Comparison of ENCODE assay signal across 2 worm cellular contexts in the genomic region with DNA sequence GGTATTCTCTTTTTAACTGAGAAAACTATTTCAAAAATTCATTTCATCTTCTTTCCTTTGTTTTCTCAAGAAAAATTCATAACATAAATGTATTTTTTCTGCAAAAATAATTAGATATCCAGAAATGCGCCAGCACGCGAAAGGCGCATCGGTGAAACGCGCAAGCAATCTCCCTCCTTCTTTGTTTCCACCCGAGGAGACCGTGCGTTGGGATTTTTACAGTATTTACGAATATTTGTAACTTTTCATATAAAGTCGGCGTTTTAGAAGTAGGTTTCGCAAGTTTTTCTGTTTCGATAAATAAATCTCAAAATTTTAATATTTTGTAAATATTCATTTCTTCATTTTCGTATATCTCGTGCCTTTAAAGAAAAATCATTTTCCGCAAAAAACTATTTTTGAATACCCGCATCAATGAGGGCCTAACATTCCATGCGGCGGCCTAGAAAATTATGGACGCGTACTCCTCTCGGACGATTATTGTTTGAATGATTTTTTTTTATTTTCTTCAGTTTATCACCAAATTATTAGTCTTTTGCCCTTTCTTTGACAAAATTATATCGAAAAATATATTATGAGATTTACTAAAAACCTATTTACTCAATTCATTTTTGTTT.
TF ChIP-seq lines count a peak whose summit lies in the region.

Gene ssup-72 (plus strand): TSS at position 181 of the 617 bp plus-strand sequence.

TF ChIP-seq in whole organism, L1 larva, 84 proteins besides CTCF, POLR2A, EP300 and RAD21 (continued from another document and continues in another):
- TF ChIP-seq mab-9 (GFP tag; IDR thresholded peaks at IDR 0.05; lab: Robert Waterston, UW) (peak; percentile 69), irx-1 (tag; optimal IDR thresholded peaks at IDR 0.05; lab: Kevin White, UChicago) (peak; percentile 82), tlp-1 (tag; optimal IDR thresholded peaks at IDR 0.05; lab: Kevin White, UChicago) (no peak), alr-1 (tag; optimal IDR thresholded peaks at IDR 0.05; lab: Kevin White, UChicago; ENCODE audit: borderline replicate concordance) (no peak), nhr-85 (tag; lab: Kevin White, UChicago) (peak; percentile 92), efl-3 (GFP tag; optimal IDR thresholded peaks at IDR 0.05; lab: Kevin White, UChicago) (peak; percentile 6), lin-13 (GFP tag; optimal IDR thresholded peaks at IDR 0.05; lab: Kevin White, UChicago) (peak; percentile 52), nhr-47 (tag; optimal IDR thresholded peaks at IDR 0.05; lab: Kevin White, UChicago) (peak; percentile 86), snpc-4 (tag; optimal IDR thresholded peaks at IDR 0.05; lab: Kevin White, UChicago) (peak; percentile 41), lin-14 (GFP tag; optimal IDR thresholded peaks at IDR 0.05; lab: Kevin White, UChicago) (peak; percentile 84), lir-3 (tag; optimal IDR thresholded peaks at IDR 0.05; lab: Kevin White, UChicago; ENCODE audit: poor library complexity) (peak; percentile 94), elt-3 (tag; optimal IDR thresholded peaks at IDR 0.05; lab: Kevin White, UChicago) (peak in 2 of 6 experiments; percentile 32 to 47), nhr-20 (tag; optimal IDR thresholded peaks at IDR 0.05; lab: Kevin White, UChicago) (peak; percentile 83), efl-1 (optimal IDR thresholded peaks at IDR 0.05; lab: Kevin White, UChicago) (peak; percentile 27 to 87), efl-1 (GFP tag; optimal IDR thresholded peaks at IDR 0.05 in 1 of 2; lab: Kevin White, UChicago) (peak; percentile 87 to 98), dpl-1 (GFP tag; optimal IDR thresholded peaks at IDR 0.05; lab: Kevin White, UChicago) (peak; percentile 80 to 90 (median 85)), C04F5.9 (tag; optimal IDR thresholded peaks at IDR 0.05; lab: Kevin White, UChicago) (peak; percentile 54), ces-1 (GFP tag; optimal IDR thresholded peaks at IDR 0.05; lab: Kevin White, UChicago) (no peak), skn-1 (tag; optimal IDR thresholded peaks at IDR 0.05; lab: Kevin White, UChicago) (peak; percentile 45), lin-15B (tag; optimal IDR thresholded peaks at IDR 0.05; lab: Kevin White, UChicago) (peak; percentile 39), sptf-1 (tag; optimal IDR thresholded peaks at IDR 0.05; lab: Kevin White, UChicago) (no peak), ama-1 (optimal IDR thresholded peaks at IDR 0.05; lab: Kevin White, UChicago) (no peak), ceh-90 (tag; optimal IDR thresholded peaks at IDR 0.05; lab: Kevin White, UChicago) (peak; percentile 86), egl-27 (tag; optimal IDR thresholded peaks at IDR 0.05; lab: Kevin White, UChicago) (no peak), lsy-2 (tag; optimal IDR thresholded peaks at IDR 0.05; lab: Kevin White, UChicago) (peak; percentile 77 to 79), xbp-1 (tag; optimal IDR thresholded peaks at IDR 0.05; lab: Kevin White, UChicago) (peak; percentile 78), egl-13 (tag; optimal IDR thresholded peaks at IDR 0.05; lab: Kevin White, UChicago) (peak; percentile 86), lin-39 (tag; optimal IDR thresholded peaks at IDR 0.05; lab: Kevin White, UChicago) (no peak), dsc-1 (tag; optimal IDR thresholded peaks at IDR 0.05; lab: Kevin White, UChicago) (peak; percentile 81), tbx-2 (tag; optimal IDR thresholded peaks at IDR 0.05; lab: Kevin White, UChicago) (peak; percentile 84), C34B4.2 (tag; optimal IDR thresholded peaks at IDR 0.05; lab: Kevin White, UChicago) (no peak), fos-1 (tag; optimal IDR thresholded peaks at IDR 0.05; lab: Kevin White, UChicago) (no peak), Y116A8C.19 (tag; optimal IDR thresholded peaks at IDR 0.05; lab: Kevin White, UChicago; ENCODE audit: borderline replicate concordance) (peak; percentile 67), fkh-10 (GFP tag; optimal IDR thresholded peaks at IDR 0.05; lab: Kevin White, UChicago) (no peak), pax-3 (tag; optimal IDR thresholded peaks at IDR 0.05; lab: Kevin White, UChicago) (peak; percentile 85), swsn-7 (tag; optimal IDR thresholded peaks at IDR 0.05; lab: Kevin White, UChicago) (peak; percentile 80), aly-2 (tag; optimal IDR thresholded peaks at IDR 0.05; lab: Kevin White, UChicago) (peak; percentile 4), fkh-8 (tag; optimal IDR thresholded peaks at IDR 0.05; lab: Kevin White, UChicago) (peak; percentile 74), pqm-1 (tag; optimal IDR thresholded peaks at IDR 0.05; lab: Kevin White, UChicago) (no peak), snu-23 (GFP tag; optimal IDR thresholded peaks at IDR 0.05; lab: Kevin White, UChicago) (peak; percentile 84), ceh-88 (GFP tag; IDR thresholded peaks at IDR 0.05; lab: Robert Waterston, UW) (peak; percentile 62; the same call in 1 of the 2 replicates), nhr-11 (tag; optimal IDR thresholded peaks at IDR 0.05; lab: Kevin White, UChicago) (no peak), unc-98 (GFP tag; IDR thresholded peaks at IDR 0.05; lab: Robert Waterston, UW) (no peak), nhr-71 (tag; optimal IDR thresholded peaks at IDR 0.05; lab: Kevin White, UChicago) (peak; percentile 90), hlh-17 (GFP tag; optimal IDR thresholded peaks at IDR 0.05; lab: Kevin White, UChicago; ENCODE audit: borderline replicate concordance) (no peak), ceh-82 (tag; optimal IDR thresholded peaks at IDR 0.05; lab: Kevin White, UChicago) (peak; percentile 18 to 61 (median 24)), nhr-76 (tag; optimal IDR thresholded peaks at IDR 0.05; lab: Kevin White, UChicago) (no peak), mdl-1 (tag; optimal IDR thresholded peaks at IDR 0.05; lab: Kevin White, UChicago) (peak in 1 of 2 experiments; percentile 29), hpl-2 (GFP tag; optimal IDR thresholded peaks at IDR 0.05; lab: Kevin White, UChicago) (no peak), jun-1 (tag; optimal IDR thresholded peaks at IDR 0.05; lab: Kevin White, UChicago) (no peak), mep-1 (tag; optimal IDR thresholded peaks at IDR 0.05; lab: Kevin White, UChicago) (peak; percentile 84), vab-15 (tag; optimal IDR thresholded peaks at IDR 0.05; lab: Kevin White, UChicago) (no peak), rnt-1 (tag; optimal IDR thresholded peaks at IDR 0.05; lab: Kevin White, UChicago) (peak; percentile 96), ztf-11 (tag; optimal IDR thresholded peaks at IDR 0.05; lab: Kevin White, UChicago) (peak in 1 of 2 experiments; percentile 88), nhr-84 (tag; optimal IDR thresholded peaks at IDR 0.05; lab: Kevin White, UChicago) (no peak), blmp-1 (tag; optimal IDR thresholded peaks at IDR 0.05; lab: Kevin White, UChicago) (peak; percentile 25), zip-4 (GFP tag; optimal IDR thresholded peaks at IDR 0.05; lab: Kevin White, UChicago) (no peak), hlh-4 (tag; optimal IDR thresholded peaks at IDR 0.05; lab: Kevin White, UChicago) (no peak), unc-62 (GFP tag; optimal IDR thresholded peaks at IDR 0.05; lab: Kevin White, UChicago) (no peak), isw-1 (GFP tag; IDR thresholded peaks at IDR 0.05; lab: Robert Waterston, UW) (peak; percentile 50), nhr-90 (tag; optimal IDR thresholded peaks at IDR 0.05; lab: Kevin White, UChicago; ENCODE audit: poor library complexity) (peak; percentile 87), nhr-28 (tag; optimal IDR thresholded peaks at IDR 0.05; lab: Kevin White, UChicago) (no peak)

TF ChIP-seq in whole organism, young adult, 124 proteins besides CTCF, POLR2A, EP300 and RAD21 (continued from another document):
- TF ChIP-seq K12H6.12 (tag; optimal IDR thresholded peaks at IDR 0.05; lab: Kevin White, UChicago) (peak; percentile 1), D2030.7 (GFP tag; IDR thresholded peaks at IDR 0.05; lab: Robert Waterston, UW) (peak; percentile 76), unc-130 (GFP tag; optimal IDR thresholded peaks at IDR 0.05; lab: Kevin White, UChicago) (peak; percentile 66), K11D2.4 (GFP tag; IDR thresholded peaks at IDR 0.05; lab: Robert Waterston, UW) (0 out of 2 replicates have a peak, but pooled peaks have one; percentile 32), hmg-20 (GFP tag; IDR thresholded peaks at IDR 0.05; lab: Robert Waterston, UW) (no peak), nhr-179 (tag; optimal IDR thresholded peaks at IDR 0.05; lab: Kevin White, UChicago) (no peak), xnd-1 (tag; optimal IDR thresholded peaks at IDR 0.05; lab: Kevin White, UChicago) (peak; percentile 41), lin-26 (GFP tag; IDR thresholded peaks at IDR 0.05; lab: Robert Waterston, UW) (no peak), tbp1 (GFP tag; optimal IDR thresholded peaks at IDR 0.05; lab: Kevin White, UChicago) (peak; percentile 22), dpl-1 (GFP tag; optimal IDR thresholded peaks at IDR 0.05; lab: Kevin White, UChicago) (peak; percentile 35), mel-28 (tag; optimal IDR thresholded peaks at IDR 0.05; lab: Kevin White, UChicago; ENCODE audit: borderline replicate concordance) (no peak), ceh-91 (GFP tag; IDR thresholded peaks at IDR 0.05; lab: Robert Waterston, UW) (peak; percentile 45; the same call in 1 of the 2 replicates), madf-6 (GFP tag; IDR thresholded peaks at IDR 0.05; lab: Robert Waterston, UW) (peak; percentile 81), snpc-4 (GFP tag; optimal IDR thresholded peaks at IDR 0.05; lab: Kevin White, UChicago) (no peak), snpc-4 (tag; optimal IDR thresholded peaks at IDR 0.05; lab: Kevin White, UChicago) (peak in 2 of 4 experiments; percentile 8 to 33), let-526 (GFP tag; IDR thresholded peaks at IDR 0.05; lab: Robert Waterston, UW) (no peak), hlh-26 (GFP tag; conservative IDR thresholded peaks at IDR 0.05; lab: Robert Waterston, UW) (no peak), ztf-18 (tag; optimal IDR thresholded peaks at IDR 0.05; lab: Kevin White, UChicago) (peak; percentile 92), sea-2 (GFP tag; IDR thresholded peaks at IDR 0.05; lab: Robert Waterston, UW) (no peak)
